Fruit fly (Drosophila melanogaster) whole organism, pupa: ENCODE measurements around the gene Uck.

ENCODE experiments used
- CG17806 ChIP-seq: fragments of 200-800 bp; sonication (Bioruptor generic); optimal IDR thresholded peaks from 2 replicates; lab custom pipeline; 2018; ENCODE audit warnings: missing biosample characterization, mild to moderate bottlenecking, missing genetic modification characterization, moderate library complexity
- Pif1A ChIP-seq: fragments of 200-800 bp; sonication (Bioruptor generic); optimal IDR thresholded peaks from 3 replicates; lab custom pipeline; 2016; ENCODE audit warnings: missing biosample characterization, missing genetic modification characterization
- Pif1B ChIP-seq: fragments of 200-800 bp; sonication (Bioruptor generic); optimal IDR thresholded peaks from 3 replicates; lab custom pipeline; 2016; ENCODE audit warnings: missing biosample characterization, missing genetic modification characterization
- rn ChIP-seq: fragments of 200-800 bp; sonication (Bioruptor generic); IDR thresholded peaks from 2 replicates; pipeline ENCODE4 v1.3.6; 2022; ENCODE audit warnings: missing biosample characterization, missing genetic modification characterization

DNA sequence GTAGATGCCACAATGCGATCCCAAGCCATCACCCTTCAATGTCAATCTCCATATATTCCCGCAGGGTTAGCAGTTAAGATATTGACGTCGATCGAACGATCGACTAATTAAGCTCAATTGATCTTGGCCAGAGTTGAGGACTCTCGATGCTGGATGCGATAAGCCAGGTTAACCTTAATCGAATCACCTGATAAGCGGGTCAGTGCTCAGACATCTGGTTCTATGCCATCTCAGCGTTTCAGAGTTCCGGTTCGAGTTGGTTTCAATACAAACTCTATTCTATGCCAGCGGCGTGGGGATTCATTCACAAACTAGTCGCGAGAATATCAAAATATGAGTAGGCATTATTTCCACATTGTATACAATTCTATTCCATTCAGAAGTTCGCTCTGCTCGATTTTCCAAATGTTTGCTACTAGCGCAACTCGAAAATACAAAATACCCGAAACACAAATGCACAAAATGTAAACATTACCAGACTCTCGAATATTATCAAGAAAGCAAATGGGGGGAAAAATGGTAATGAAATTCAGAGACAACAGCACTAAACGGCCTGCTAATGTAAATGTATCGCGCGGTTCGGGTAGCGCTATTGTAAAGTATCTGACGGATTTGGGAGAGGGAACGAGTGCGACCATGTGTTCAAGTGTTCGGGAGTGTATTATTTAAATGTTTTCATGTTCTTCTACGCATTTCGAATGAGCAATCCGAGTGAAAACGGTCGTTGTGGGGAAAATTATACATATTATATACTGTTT, 7.2 kb upstream of the Uck start:
- TF ChIP-seq Pif1A (GFP tag; lab: Kevin White, UChicago) (no peak), CG17806 (no peak), rn (no peak), Pif1B (GFP tag; lab: Kevin White, UChicago) (no peak)
